Worm (Caenorhabditis elegans) whole organism, L4 larva: ENCODE results near the gene vps-2.

Experiments
- fkh-10 ChIP-seq: fragments of 150-350 bp; optimal IDR thresholded peaks from 2 replicates; lab custom pipeline; 2014; ENCODE audit warnings: missing biosample characterization, missing genetic modification reagents, missing genetic modification characterization
- nhr-76 ChIP-seq: fragments of 150-350 bp; optimal IDR thresholded peaks from 2 replicates; lab custom pipeline; 2014; ENCODE audit warnings: missing biosample characterization, missing genetic modification characterization
- zag-1 ChIP-seq: fragments of 150-350 bp; optimal IDR thresholded peaks from 2 replicates; lab custom pipeline; 2014; ENCODE audit warnings: missing biosample characterization, missing genetic modification characterization

ce11 chrII:12799364-12799763 is 31.3 kb upstream of the vps-2 start:
- TF ChIP-seq zag-1 (no peak), nhr-76 (tag; lab: Kevin White, UChicago) (no peak), fkh-10 (GFP tag; lab: Kevin White, UChicago) (no peak)
